Worm (Caenorhabditis elegans): Measurements from ENCODE around the gene F19H6.4.

The F19H6.4 gene

ce11 chrX:12406592-12406991 lies 41.1 kb downstream of the F19H6.4 start:
- TF ChIP-seq hpl-2 (GFP tag; optimal IDR thresholded peaks at IDR 0.05) (no peak), pag-3 (tag; optimal IDR thresholded peaks at IDR 0.05; ENCODE audit: borderline replicate concordance, insufficient read depth) (no peak), sptf-1 (tag; optimal IDR thresholded peaks at IDR 0.05) (no peak), ztf-4 (tag; optimal IDR thresholded peaks at IDR 0.05) (no peak), dsc-1 (tag; optimal IDR thresholded peaks at IDR 0.05) (no peak), irx-1 (tag; optimal IDR thresholded peaks at IDR 0.05) (no peak), tbx-2 (tag; optimal IDR thresholded peaks at IDR 0.05) (no peak), C16A3.4 (tag; optimal IDR thresholded peaks at IDR 0.05) (no peak), nhr-76 (tag; optimal IDR thresholded peaks at IDR 0.05) (no peak), aly-2 (tag; optimal IDR thresholded peaks at IDR 0.05) (no peak)

- TF ChIP-seq unc-30 (tag; optimal IDR thresholded peaks at IDR 0.05) (no peak), ceh-63 (GFP tag; optimal IDR thresholded peaks at IDR 0.05) (no peak), nhr-47 (tag; optimal IDR thresholded peaks at IDR 0.05) (peak; percentile 20), dsc-1 (tag; optimal IDR thresholded peaks at IDR 0.05) (no peak), nhr-71 (tag; optimal IDR thresholded peaks at IDR 0.05) (peak; percentile 22), lin-14 (GFP tag; optimal IDR thresholded peaks at IDR 0.05) (peak; percentile 78), ceh-8 (GFP tag; optimal IDR thresholded peaks at IDR 0.05) (no peak), unc-130 (tag; optimal IDR thresholded peaks at IDR 0.05) (no peak), C16A3.4 (tag; optimal IDR thresholded peaks at IDR 0.05) (no peak), tbx-2 (tag; optimal IDR thresholded peaks at IDR 0.05) (peak; percentile 30), jun-1 (tag; optimal IDR thresholded peaks at IDR 0.05) (no peak), Y116A8C.19 (tag; optimal IDR thresholded peaks at IDR 0.05; ENCODE audit: borderline replicate concordance) (no peak), efl-1 (optimal IDR thresholded peaks at IDR 0.05) (no peak), efl-1 (GFP tag; optimal IDR thresholded peaks at IDR 0.05 in 1 of 2) (no peak), nhr-90 (tag; optimal IDR thresholded peaks at IDR 0.05; ENCODE audit: poor library complexity) (no peak), fkh-10 (GFP tag; optimal IDR thresholded peaks at IDR 0.05) (peak; percentile 83), skn-1 (tag; optimal IDR thresholded peaks at IDR 0.05) (no peak), lir-3 (tag; optimal IDR thresholded peaks at IDR 0.05; ENCODE audit: poor library complexity) (no peak), blmp-1 (tag; optimal IDR thresholded peaks at IDR 0.05) (no peak), xbp-1 (tag; optimal IDR thresholded peaks at IDR 0.05) (no peak), unc-62 (GFP tag; optimal IDR thresholded peaks at IDR 0.05) (no peak), nhr-84 (tag; optimal IDR thresholded peaks at IDR 0.05) (no peak), egl-27 (tag; optimal IDR thresholded peaks at IDR 0.05) (no peak), aha-1 (tag; optimal IDR thresholded peaks at IDR 0.05) (no peak), swsn-7 (tag; optimal IDR thresholded peaks at IDR 0.05) (peak; percentile 8), snpc-4 (tag; optimal IDR thresholded peaks at IDR 0.05) (no peak), ces-1 (GFP tag; optimal IDR thresholded peaks at IDR 0.05) (peak; percentile 78), ztf-11 (tag; optimal IDR thresholded peaks at IDR 0.05) (no peak), lsy-2 (tag; optimal IDR thresholded peaks at IDR 0.05) (no peak), sptf-1 (tag; optimal IDR thresholded peaks at IDR 0.05) (no peak), mef-2 (tag; optimal IDR thresholded peaks at IDR 0.05) (no peak), isw-1 (GFP tag; IDR thresholded peaks at IDR 0.05) (no peak), egl-13 (tag; optimal IDR thresholded peaks at IDR 0.05) (no peak), efl-3 (GFP tag; optimal IDR thresholded peaks at IDR 0.05) (no peak), unc-98 (GFP tag; IDR thresholded peaks at IDR 0.05) (no peak), F16B12.6 (tag; optimal IDR thresholded peaks at IDR 0.05) (no peak), lin-35 (GFP tag; optimal IDR thresholded peaks at IDR 0.05) (no peak), ceh-88 (GFP tag; IDR thresholded peaks at IDR 0.05) (no peak), pqm-1 (tag; optimal IDR thresholded peaks at IDR 0.05) (no peak), nhr-20 (tag; optimal IDR thresholded peaks at IDR 0.05) (no peak), unc-86 (tag; optimal IDR thresholded peaks at IDR 0.05) (no peak), grh-1 (GFP tag; IDR thresholded peaks at IDR 0.05) (no peak)
Measured at ce11 chrX:12407297-12407696, 41.8 kb downstream of the F19H6.4 start.
